Fruit fly (Drosophila melanogaster) whole organism, embryonic: ENCODE results near the gene Hsp70Ba.
A peak's percentile ranks its signal among the peaks of the same experiment; 100 is the strongest.

Source experiments
- Asciz ChIP-seq: fragments of 200-800 bp; sonication (Bioruptor generic); optimal IDR thresholded peaks from 2 replicates; lab custom pipeline; 2017; ENCODE audit warnings: missing biosample characterization, mild to moderate bottlenecking, missing genetic modification characterization, missing genetic modification reagents
- BtbVII ChIP-seq: fragments of 200-800 bp; sonication (Bioruptor generic); optimal IDR thresholded peaks from 3 replicates; lab custom pipeline; 2017; ENCODE audit warnings: missing biosample characterization, mild to moderate bottlenecking, missing genetic modification characterization
- CG10274 ChIP-seq: fragments of 200-800 bp; sonication (Bioruptor generic); optimal IDR thresholded peaks from 3 replicates; lab custom pipeline; 2017; ENCODE audit warnings: missing biosample characterization, mild to moderate bottlenecking, missing genetic modification characterization
- Dad ChIP-seq: fragments of 200-800 bp; sonication (Bioruptor generic); optimal IDR thresholded peaks from 3 replicates; lab custom pipeline; 2016; ENCODE audit warnings: missing biosample characterization, missing genetic modification characterization
- Dref ChIP-seq: fragments of 200-800 bp; sonication (Bioruptor generic); IDR thresholded peaks from 2 replicates; pipeline ENCODE4 v1.3.6; 2022; ENCODE audit warnings: missing biosample characterization, missing genetic modification characterization
- E2f2 ChIP-seq: fragments of 200-800 bp; sonication (Bioruptor generic); IDR thresholded peaks from 2 replicates; pipeline ENCODE4 v1.3.6; 2022; ENCODE audit warnings: missing biosample characterization, missing genetic modification characterization
- Hmr ChIP-seq: fragments of 200-800 bp; sonication (Bioruptor generic); optimal IDR thresholded peaks from 3 replicates; lab custom pipeline; 2017; ENCODE audit warnings: mild to moderate bottlenecking, missing biosample characterization, missing genetic modification reagents, missing genetic modification characterization
- Jarid2 ChIP-seq: fragments of 200-800 bp; sonication (Bioruptor generic); optimal IDR thresholded peaks from 3 replicates; lab custom pipeline; 2017; ENCODE audit warnings: mild to moderate bottlenecking, missing biosample characterization, missing genetic modification reagents, missing genetic modification characterization
- NFAT ChIP-seq: fragments of 200-800 bp; sonication (Bioruptor generic); IDR thresholded peaks from 2 replicates; pipeline ENCODE4 v1.3.6; 2022; ENCODE audit warnings: missing biosample characterization, missing genetic modification characterization
- Pdp1 ChIP-seq, 2 experiments: fragments of 200-800 bp; sonication (Bioruptor generic); optimal IDR thresholded peaks; 3 replicates each; lab custom pipeline; 2016; ENCODE audit warnings: missing biosample characterization in 2 of 2, missing genetic modification characterization in 2 of 2, mild to moderate bottlenecking in 1 of 2, moderate library complexity in 1 of 2
- gce ChIP-seq: fragments of 200-800 bp; sonication (Bioruptor generic); IDR thresholded peaks from 3 replicates; pipeline ENCODE4 v1.3.6; 2022; ENCODE audit warnings: missing biosample characterization, missing genetic modification characterization
- ham ChIP-seq: fragments of 200-800 bp; sonication (Bioruptor generic); IDR thresholded peaks from 2 replicates; pipeline ENCODE4 v1.3.6; 2022; ENCODE audit warnings: missing biosample characterization, missing genetic modification characterization
- jigr1 ChIP-seq: fragments of 200-800 bp; sonication (Bioruptor generic); IDR thresholded peaks from 3 replicates; pipeline ENCODE4 v1.3.6; 2022; ENCODE audit warnings: missing biosample characterization, missing genetic modification characterization
- lilli ChIP-seq: fragments of 200-800 bp; sonication (Bioruptor generic); optimal IDR thresholded peaks from 3 replicates; lab custom pipeline; 2016; ENCODE audit warnings: missing biosample characterization, missing genetic modification characterization
- peb ChIP-seq: fragments of 200-800 bp; sonication (Bioruptor generic); IDR thresholded peaks from 2 replicates; pipeline ENCODE4 v1.3.6; 2022; ENCODE audit warnings: missing biosample characterization, missing genetic modification characterization
- psq ChIP-seq: fragments of 200-800 bp; sonication (Bioruptor generic); optimal IDR thresholded peaks from 2 replicates; lab custom pipeline; 2017; ENCODE audit warnings: missing biosample characterization, missing genetic modification characterization
- zen ChIP-seq: fragments of 200-800 bp; sonication (Bioruptor generic); optimal IDR thresholded peaks from 3 replicates; lab custom pipeline; 2018; ENCODE audit warnings: missing biosample characterization, mild to moderate bottlenecking, missing genetic modification characterization, moderate library complexity
- zf30C ChIP-seq: fragments of 200-800 bp; sonication (Bioruptor generic); optimal IDR thresholded peaks from 3 replicates; lab custom pipeline; 2018; ENCODE audit warnings: missing biosample characterization, mild to moderate bottlenecking, missing genetic modification characterization

Hsp70Ba gene

dm6 chr3R:12422379-12422975 lies 45.1 kb downstream of the Hsp70Ba start, which contains the start of the genes Scgbeta and CG17202 (continued):
- TF ChIP-seq gce (no peak), Jarid2 (GFP tag; lab: Kevin White, UChicago) (no peak), Pdp1 (GFP tag; optimal IDR thresholded peaks at IDR 0.05; lab: Kevin White, UChicago) (no peak), E2f2 (peak; percentile 72), NFAT (GFP tag; lab: Robert Waterston, UW) (no peak), jigr1 (no peak), peb (GFP tag; lab: Robert Waterston, UW) (no peak), Hmr (GFP tag; lab: Kevin White, UChicago) (no peak), BtbVII (GFP tag; lab: Kevin White, UChicago) (no peak), Dad (no peak), CG10274 (GFP tag; lab: Kevin White, UChicago) (no peak), zf30C (GFP tag; lab: Kevin White, UChicago) (no peak), zen (tag; lab: Kevin White, UChicago) (peak; percentile 12), Asciz (no peak), ham (GFP tag; lab: Robert Waterston, UW) (no peak), lilli (GFP tag; lab: Kevin White, UChicago) (peak; percentile 49), Dref (GFP tag; lab: Robert Waterston, UW) (peak; percentile 45; the same call in 1 of the 2 replicates), psq (no peak)
- TF ChIP-seq, all 482 proteins: peak for 79
